Fruit fly (Drosophila melanogaster) whole organism, embryonic: ENCODE results near the gene CG46026.

Experiments
- CG11560 ChIP-seq: fragments of 200-800 bp; sonication (Bioruptor generic); IDR thresholded peaks from 3 replicates; pipeline ENCODE4 v1.3.6; 2022; ENCODE audit warnings: missing biosample characterization, missing genetic modification characterization
- CG9797 ChIP-seq: fragments of 200-800 bp; sonication (Bioruptor generic); optimal IDR thresholded peaks from 3 replicates; lab custom pipeline; 2018; ENCODE audit warnings: missing biosample characterization, mild to moderate bottlenecking, missing genetic modification characterization
- dysf ChIP-seq: fragments of 200-800 bp; sonication (Bioruptor generic); IDR thresholded peaks from 3 replicates; pipeline ENCODE4 v1.3.6; 2022; ENCODE audit warnings: missing biosample characterization, missing genetic modification characterization

dm6 chr3R:6329774-6330298 lies 23.2 kb downstream of the CG46026 start, which contains the start of gene Osi18:
- TF ChIP-seq CG9797 (GFP tag; lab: Kevin White, UChicago) (no peak), CG11560 (no peak), dysf (GFP tag; lab: Robert Waterston, UW) (no peak)
